Worm (Caenorhabditis elegans): ENCODE data around the gene ugt-41.

DNA sequence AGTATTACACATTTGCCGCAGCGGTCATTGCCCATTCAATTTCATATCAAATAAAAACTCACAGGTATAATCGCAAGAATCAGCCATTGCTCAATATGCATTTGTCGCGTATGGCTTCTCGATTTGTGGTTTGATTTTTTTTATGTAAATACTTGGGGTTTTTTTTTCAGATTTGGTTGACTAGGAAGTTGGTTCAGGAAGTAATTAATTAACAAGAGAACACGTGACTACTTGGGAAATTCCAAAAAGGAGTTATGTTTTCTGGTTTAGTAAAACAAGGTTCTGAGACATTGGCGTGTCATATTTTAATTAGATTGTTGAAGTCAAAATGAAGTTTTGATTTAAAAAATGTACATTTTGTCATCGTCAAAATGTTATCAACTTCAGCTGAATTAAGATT lies 32.4 kb downstream of the ugt-41 start, which contains the start of gene srx-36:
- no peak for TF ChIP-seq nhr-20 (tag; optimal IDR thresholded peaks at IDR 0.05)
- no peak for TF ChIP-seq lsy-2 (tag; optimal IDR thresholded peaks at IDR 0.05)
- TF ChIP-seq nhr-11 (tag; optimal IDR thresholded peaks at IDR 0.05) = no peak
- TF ChIP-seq egl-27 (tag; optimal IDR thresholded peaks at IDR 0.05) = no peak
- no peak for TF ChIP-seq lin-35 (GFP tag; optimal IDR thresholded peaks at IDR 0.05)
- TF ChIP-seq pax-3 (tag; optimal IDR thresholded peaks at IDR 0.05) = no peak
- no peak for TF ChIP-seq elt-3 (tag; optimal IDR thresholded peaks at IDR 0.05)
- no peak for TF ChIP-seq unc-62 (GFP tag; optimal IDR thresholded peaks at IDR 0.05)
- TF ChIP-seq Y116A8C.19 (tag; optimal IDR thresholded peaks at IDR 0.05; ENCODE audit: borderline replicate concordance) = no peak
- no peak for TF ChIP-seq aha-1 (tag; optimal IDR thresholded peaks at IDR 0.05)
- TF ChIP-seq ama-1 (optimal IDR thresholded peaks at IDR 0.05) = no peak
- TF ChIP-seq unc-86 (tag; optimal IDR thresholded peaks at IDR 0.05) = no peak
- TF ChIP-seq sptf-1 (tag; optimal IDR thresholded peaks at IDR 0.05) = no peak
